Worm (Caenorhabditis elegans) whole organism, L4 larva: ENCODE results near the gene Y41D4B.4.

ENCODE experiments used
- F26F4.8 ChIP-seq: fragments of 200-800 bp; sonication (Bioruptor generic); conservative IDR thresholded peaks from 2 replicates; pipeline ENCODE4 v1.3.6; 2022; ENCODE audit warnings: missing genetic modification characterization, missing compliant biosample characterization
- ztf-11 ChIP-seq: fragments of 150-350 bp; optimal IDR thresholded peaks from 2 replicates; lab custom pipeline; 2014; ENCODE audit warnings: missing biosample characterization, missing genetic modification characterization

DNA sequence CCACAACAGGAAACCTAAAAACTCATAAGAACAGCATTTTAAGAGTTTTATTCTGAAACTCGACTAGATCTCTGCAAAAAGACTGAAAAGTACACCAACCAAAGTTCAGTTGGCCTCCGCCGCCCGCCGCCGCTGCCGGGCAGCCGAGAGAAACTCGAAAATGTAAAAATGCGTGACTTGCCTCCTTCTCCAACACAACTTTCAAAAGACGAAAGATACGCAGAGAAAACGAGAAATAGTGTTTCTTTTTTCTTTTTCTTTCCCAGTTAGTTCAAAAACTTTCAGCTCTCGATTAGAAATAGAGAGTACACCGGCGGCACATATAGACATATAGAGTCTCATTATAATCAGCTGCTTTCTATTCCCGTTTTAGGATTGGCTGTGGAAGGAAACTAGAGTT is 10.1 kb upstream of the Y41D4B.4 start:
- TF ChIP-seq ztf-11 (tag; lab: Kevin White, UChicago) (no peak), F26F4.8 (no peak)
